Fruit fly (Drosophila melanogaster): ENCODE measurements around the gene lz.
A peak's percentile ranks its signal among the peaks of the same experiment; 100 is the strongest.

lz gene

dm6 chrX:9251212-9251877 is 33.1 kb upstream of the lz start (continued):
- no peak for TF ChIP-seq CG4707 (GFP tag; optimal IDR thresholded peaks at IDR 0.05)
- peak in 1 of 2 experiments; percentile 93 for TF ChIP-seq Eip74EF (GFP tag; optimal IDR thresholded peaks at IDR 0.05)
- TF ChIP-seq Hr39 (optimal IDR thresholded peaks at IDR 0.05), result no peak
- TF ChIP-seq CG32772 (GFP tag; IDR thresholded peaks at IDR 0.05), result no peak
- no peak for TF ChIP-seq bbx (GFP tag; IDR thresholded peaks at IDR 0.05; ENCODE audit: partially characterized antibody)
- TF ChIP-seq Gsc (GFP tag; IDR thresholded peaks at IDR 0.05), result no peak
- TF ChIP-seq repo (GFP tag; optimal IDR thresholded peaks at IDR 0.05), result no peak
- TF ChIP-seq eve (GFP tag; optimal IDR thresholded peaks at IDR 0.05), result no peak
- no peak for TF ChIP-seq kah (GFP tag; optimal IDR thresholded peaks at IDR 0.05)
- TF ChIP-seq Poxn (GFP tag; IDR thresholded peaks at IDR 0.05), result no peak
- peak; percentile 18 for TF ChIP-seq CG18599 (GFP tag; optimal IDR thresholded peaks at IDR 0.05)
- 0 out of 3 replicates have a peak, but pooled peaks have one; percentile 42 for TF ChIP-seq CG2199 (GFP tag; IDR thresholded peaks at IDR 0.05)
- no peak for TF ChIP-seq CG4328 (GFP tag; optimal IDR thresholded peaks at IDR 0.05)
- TF ChIP-seq Atf-2 (GFP tag; optimal IDR thresholded peaks at IDR 0.05), result no peak
- TF ChIP-seq dimm (GFP tag; IDR thresholded peaks at IDR 0.05), result no peak
- no peak for TF ChIP-seq ewg (GFP tag; optimal IDR thresholded peaks at IDR 0.05)
- peak; percentile 23 for TF ChIP-seq CG10654 (GFP tag; optimal IDR thresholded peaks at IDR 0.05)
- TF ChIP-seq CG18476 (GFP tag; optimal IDR thresholded peaks at IDR 0.05), result no peak
- TF ChIP-seq unc-4 (GFP tag; IDR thresholded peaks at IDR 0.05; ENCODE audit: partially characterized antibody), result no peak
- no peak for TF ChIP-seq gro (GFP tag; optimal IDR thresholded peaks at IDR 0.05)
- TF ChIP-seq lola (GFP tag; optimal IDR thresholded peaks at IDR 0.05), result peak in 1 of 3 experiments; percentile 5
- TF ChIP-seq sisA (GFP tag; IDR thresholded peaks at IDR 0.05), result 0 out of 2 replicates have a peak, but pooled peaks have one; percentile 26
- TF ChIP-seq E2f2 (GFP tag; IDR thresholded peaks at IDR 0.05), result no peak
- TF ChIP-seq E2f1 (GFP tag; IDR thresholded peaks at IDR 0.05), result 0 out of 2 replicates have a peak, but pooled peaks have one; percentile 9
- no peak for TF ChIP-seq CG3726 (GFP tag; IDR thresholded peaks at IDR 0.05)
- no peak for TF ChIP-seq hkb (optimal IDR thresholded peaks at IDR 0.05)
- TF ChIP-seq hkb (GFP tag; IDR thresholded peaks at IDR 0.05), result 0 out of 2 replicates have a peak, but pooled peaks have one; percentile 36
- TF ChIP-seq row (GFP tag; IDR thresholded peaks at IDR 0.05), result peak; percentile 51; the same call in 2 of the 3 replicates
- no peak for TF ChIP-seq CG34224 (GFP tag; IDR thresholded peaks at IDR 0.05; ENCODE audit: partially characterized antibody)
- peak; percentile 1 to 37 for TF ChIP-seq bsh (GFP tag; optimal IDR thresholded peaks at IDR 0.05)
- no peak for TF ChIP-seq ara (GFP tag; IDR thresholded peaks at IDR 0.05)
- TF ChIP-seq CG30403 (GFP tag; optimal IDR thresholded peaks at IDR 0.05), result peak; percentile 38
- no peak for TF ChIP-seq CG7928 (GFP tag; optimal IDR thresholded peaks at IDR 0.05)
- TF ChIP-seq yki (optimal IDR thresholded peaks at IDR 0.05), result no peak
- TF ChIP-seq shn (GFP tag; optimal IDR thresholded peaks at IDR 0.05), result no peak
- peak; percentile 4 for TF ChIP-seq CG7556 (GFP tag; optimal IDR thresholded peaks at IDR 0.05)
- peak; percentile 47; the same call in 1 of the 3 replicates for TF ChIP-seq CG17361 (GFP tag; IDR thresholded peaks at IDR 0.05)
- no peak for TF ChIP-seq CG9876 (GFP tag; optimal IDR thresholded peaks at IDR 0.05)
- no peak for TF ChIP-seq D (optimal IDR thresholded peaks at IDR 0.05)
- TF ChIP-seq D (GFP tag; optimal IDR thresholded peaks at IDR 0.05), result no peak
- no peak for TF ChIP-seq amos (GFP tag; IDR thresholded peaks at IDR 0.05; ENCODE audit: partially characterized antibody)
- TF ChIP-seq CG1233 (GFP tag; optimal IDR thresholded peaks at IDR 0.05), result peak; percentile 7
- no peak for TF ChIP-seq HLH3B (GFP tag; IDR thresholded peaks at IDR 0.05)
- peak; percentile 37 for TF ChIP-seq gem (tag; optimal IDR thresholded peaks at IDR 0.05)
- no peak for TF ChIP-seq CG7271 (tag; optimal IDR thresholded peaks at IDR 0.05)
- no peak for TF ChIP-seq Max (GFP tag; optimal IDR thresholded peaks at IDR 0.05)
- no peak for TF ChIP-seq CG3995 (GFP tag; optimal IDR thresholded peaks at IDR 0.05)
- no peak for TF ChIP-seq Adf1 (GFP tag; IDR thresholded peaks at IDR 0.05)
- TF ChIP-seq CG30431 (GFP tag; optimal IDR thresholded peaks at IDR 0.05), result no peak
- TF ChIP-seq run (tag; optimal IDR thresholded peaks at IDR 0.05), result no peak
- no peak for TF ChIP-seq kay (GFP tag; optimal IDR thresholded peaks at IDR 0.05)

All from whole organism, embryonic.